Worm (Caenorhabditis elegans) whole organism, young adult: Measurements from ENCODE around the gene Y116A8C.27.

Source experiments
- athp-1 ChIP-seq: sonication (generic microtip); optimal IDR thresholded peaks from 2 replicates; lab custom pipeline; 2017; ENCODE audit warnings: mild to moderate bottlenecking, missing genetic modification characterization, missing compliant biosample characterization
- cebp-1 ChIP-seq, 2 experiments: fragments of 200-800 bp in 1 of 2; sonication (Bioruptor generic) in 1 of 2; sonication (generic microtip) in 1 of 2; IDR thresholded peaks in 1 of 2; optimal IDR thresholded peaks in 1 of 2; 2 replicates each; pipeline versions ENCODE4 v1.3.6 to Lab custom; 2017 to 2022; ENCODE audit warnings: missing compliant biosample characterization in 2 of 2, missing genetic modification characterization in 2 of 2, mild to moderate bottlenecking in 1 of 2, missing genetic modification reagents in 1 of 2, moderate library complexity in 1 of 2
- hlh-12 ChIP-seq: sonication (generic microtip); optimal IDR thresholded peaks from 2 replicates; lab custom pipeline; 2016; ENCODE audit warnings: missing genetic modification characterization, missing compliant biosample characterization
- lin-40 ChIP-seq: sonication (generic microtip); optimal IDR thresholded peaks from 2 replicates; lab custom pipeline; 2016; ENCODE audit warnings: missing genetic modification characterization, mild to moderate bottlenecking, missing compliant biosample characterization, missing genotype, missing genetic modification reagents
- sptf-2 ChIP-seq: fragments of 200-800 bp; sonication (Bioruptor generic); optimal IDR thresholded peaks from 2 replicates; lab custom pipeline; 2018; ENCODE audit warnings: mild to moderate bottlenecking, missing genetic modification characterization, missing compliant biosample characterization
- unc-130 ChIP-seq: sonication (generic microtip); optimal IDR thresholded peaks from 2 replicates; lab custom pipeline; 2016; ENCODE audit warnings: missing genetic modification reagents, missing genetic modification characterization, missing compliant biosample characterization
- ztf-26 ChIP-seq: sonication (generic microtip); optimal IDR thresholded peaks from 2 replicates; lab custom pipeline; 2017; ENCODE audit warnings: missing genetic modification characterization, missing compliant biosample characterization

DNA sequence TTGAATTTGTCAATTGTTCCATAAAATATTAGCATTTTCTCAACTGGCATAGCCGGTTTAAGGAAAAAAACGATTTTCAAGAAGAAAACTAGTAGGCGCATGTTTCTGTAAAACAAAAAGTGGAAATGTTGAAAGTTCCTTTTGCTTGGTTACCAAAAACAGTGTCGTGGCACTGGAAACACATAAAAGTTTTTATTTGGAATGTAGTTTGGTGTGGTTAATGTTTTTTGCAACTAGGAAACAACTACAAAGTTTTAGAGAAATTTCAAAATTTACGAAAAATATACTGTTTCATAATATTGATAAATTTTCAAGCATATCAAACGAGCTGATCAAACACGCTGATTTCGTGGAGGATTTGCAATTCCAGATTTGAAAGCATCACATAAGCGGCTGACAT lies 50.4 kb downstream of the Y116A8C.27 start, which contains the start of gene clec-195:
- TF ChIP-seq hlh-12 (no peak), sptf-2 (GFP tag; lab: Kevin White, UChicago) (no peak), athp-1 (tag; lab: Kevin White, UChicago) (no peak), unc-130 (GFP tag; lab: Kevin White, UChicago) (no peak), cebp-1 (GFP tag; IDR thresholded peaks at IDR 0.05; lab: Robert Waterston, UW) (no peak), cebp-1 (tag; optimal IDR thresholded peaks at IDR 0.05; lab: Kevin White, UChicago) (no peak), ztf-26 (tag; lab: Kevin White, UChicago) (no peak), lin-40 (no peak)
